Fruit fly (Drosophila melanogaster): ENCODE data around the gene CG14312.

Gene CG14312

DNA sequence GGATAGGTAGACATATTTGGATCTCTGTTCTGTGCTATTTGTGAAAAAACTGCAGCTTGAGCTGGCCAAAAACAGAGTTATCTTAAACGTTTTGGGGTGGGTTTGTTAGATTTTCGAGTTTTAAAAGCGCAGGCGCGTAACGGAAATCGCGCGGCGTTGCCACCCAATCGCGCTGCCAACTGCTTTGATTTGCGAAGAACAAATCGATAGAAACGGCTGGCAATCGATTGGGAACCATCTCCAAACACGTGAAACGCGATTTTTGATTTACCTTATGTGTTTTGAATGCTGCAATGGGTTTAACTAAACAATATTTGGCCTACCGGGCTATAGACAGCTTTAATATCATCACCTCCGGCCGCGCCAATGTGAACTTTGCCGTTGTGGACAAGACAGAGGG is at the start of gene CG14312, which contains the start of gene CG8064:
Gene CG14312 (minus strand): TSS at position 88 of the 400 bp plus-strand sequence.
Gene CG8064 (plus strand): TSS at position 220 of the 400 bp plus-strand sequence.
- no peak for TF ChIP-seq ttk (optimal IDR thresholded peaks at IDR 0.05)
- no peak for TF ChIP-seq insv (optimal IDR thresholded peaks at IDR 0.05)
- no peak for TF ChIP-seq h (optimal IDR thresholded peaks at IDR 0.05)
- TF ChIP-seq Sin3A (optimal IDR thresholded peaks at IDR 0.05), result no peak
- TF ChIP-seq Myc (optimal IDR thresholded peaks at IDR 0.05), result no peak
- no peak for TF ChIP-seq psq (optimal IDR thresholded peaks at IDR 0.05)

DNA sequence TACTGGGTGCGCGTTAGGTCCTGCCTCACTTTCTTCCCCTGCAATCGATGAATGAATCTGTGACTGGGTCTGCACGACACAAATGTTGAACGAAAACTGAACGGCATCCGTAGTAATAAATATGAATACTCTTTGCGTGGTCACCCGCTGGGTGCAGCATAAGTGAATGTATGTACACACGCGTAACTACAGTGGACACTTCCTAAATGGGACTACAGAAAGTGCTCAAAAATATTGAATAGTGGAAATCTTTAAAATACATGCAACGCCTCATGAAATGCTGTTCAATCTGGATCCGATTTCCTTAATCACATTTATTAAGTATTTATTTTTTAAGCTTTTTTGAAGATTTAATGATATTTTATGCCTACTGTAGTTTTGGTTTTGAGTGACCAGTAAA is 45.5 kb upstream of the CG14312 start, which contains the start of gene naz:
Gene naz (minus strand): TSS at position 101 of the 400 bp plus-strand sequence.
- TF ChIP-seq h (optimal IDR thresholded peaks at IDR 0.05) (no peak), psq (optimal IDR thresholded peaks at IDR 0.05) (no peak), Sin3A (optimal IDR thresholded peaks at IDR 0.05) (no peak), Myc (optimal IDR thresholded peaks at IDR 0.05) (no peak), insv (optimal IDR thresholded peaks at IDR 0.05) (no peak), ttk (optimal IDR thresholded peaks at IDR 0.05) (no peak)

DNA sequence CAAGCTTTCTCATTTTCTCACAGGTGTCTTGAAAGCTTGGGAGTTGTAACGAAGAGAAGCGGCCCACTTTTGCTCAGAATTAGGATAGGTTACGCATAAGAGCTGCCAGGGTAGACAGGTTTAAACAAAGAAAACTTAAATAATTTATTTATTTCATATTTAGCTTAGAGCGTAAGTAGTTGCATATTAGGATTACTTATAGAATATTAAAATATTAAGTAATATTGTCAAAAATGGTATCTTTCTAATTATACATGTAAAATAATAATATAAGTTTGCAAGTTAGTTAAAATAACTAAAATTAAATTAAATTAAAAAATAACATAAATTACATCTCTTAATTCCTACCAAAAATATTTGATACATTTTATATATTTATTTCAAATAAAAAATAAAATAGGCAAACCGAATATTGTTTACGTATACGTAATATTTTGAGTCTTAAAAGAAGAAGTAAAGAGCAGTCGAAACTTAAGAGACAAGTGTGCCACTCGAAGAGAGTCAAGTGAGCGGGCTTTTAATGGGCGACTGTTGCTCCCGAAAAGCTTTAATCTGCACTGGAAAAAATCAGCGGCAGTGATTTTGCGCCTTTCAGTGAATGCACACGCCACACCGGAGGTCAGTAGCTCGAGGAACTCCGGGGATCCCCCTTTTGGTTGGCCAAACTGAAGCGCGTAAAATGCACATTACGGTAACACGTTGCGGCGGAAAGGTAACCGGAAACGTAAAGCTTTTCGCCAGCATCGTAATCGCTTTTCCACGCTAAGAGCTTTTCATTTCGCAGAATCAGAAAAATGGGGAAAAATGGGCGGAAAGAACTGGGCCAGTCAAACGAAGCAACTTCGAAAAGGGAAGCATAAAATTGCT is 31.7 kb upstream of the CG14312 start:
- TF ChIP-seq Myc (optimal IDR thresholded peaks at IDR 0.05), result no peak
- no peak for TF ChIP-seq Sin3A (optimal IDR thresholded peaks at IDR 0.05)
- no peak for TF ChIP-seq h (optimal IDR thresholded peaks at IDR 0.05)
- no peak for TF ChIP-seq ttk (optimal IDR thresholded peaks at IDR 0.05)
- TF ChIP-seq psq (optimal IDR thresholded peaks at IDR 0.05), result no peak
- no peak for TF ChIP-seq insv (optimal IDR thresholded peaks at IDR 0.05)

DNA sequence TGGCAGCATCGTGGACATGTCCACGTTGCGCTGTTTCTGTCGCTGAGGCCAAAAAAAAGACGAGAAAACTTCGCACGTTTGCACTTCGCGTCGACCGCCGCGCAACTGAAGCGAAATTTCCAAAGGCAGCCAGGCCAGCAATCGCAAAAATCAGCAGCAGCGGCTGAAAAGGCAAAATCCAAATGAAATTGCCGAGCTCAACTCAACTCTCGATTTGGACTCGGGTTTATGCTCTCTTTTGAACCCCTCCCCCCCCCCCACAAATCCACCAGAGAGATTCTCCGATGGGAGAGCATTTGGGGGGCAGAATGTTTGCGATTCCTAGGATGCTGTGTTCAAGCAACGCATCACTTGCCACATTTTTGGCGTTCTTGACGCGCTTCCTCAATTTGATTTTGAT is 31.0 kb upstream of the CG14312 start, which contains the start of gene PKD:
Gene PKD (minus strand): TSS at position 88 of the 400 bp plus-strand sequence.
- no peak for TF ChIP-seq ttk (optimal IDR thresholded peaks at IDR 0.05)
- TF ChIP-seq insv (optimal IDR thresholded peaks at IDR 0.05), result no peak
- TF ChIP-seq h (optimal IDR thresholded peaks at IDR 0.05), result no peak
- TF ChIP-seq Sin3A (optimal IDR thresholded peaks at IDR 0.05), result no peak
- TF ChIP-seq Myc (optimal IDR thresholded peaks at IDR 0.05), result no peak

DNA sequence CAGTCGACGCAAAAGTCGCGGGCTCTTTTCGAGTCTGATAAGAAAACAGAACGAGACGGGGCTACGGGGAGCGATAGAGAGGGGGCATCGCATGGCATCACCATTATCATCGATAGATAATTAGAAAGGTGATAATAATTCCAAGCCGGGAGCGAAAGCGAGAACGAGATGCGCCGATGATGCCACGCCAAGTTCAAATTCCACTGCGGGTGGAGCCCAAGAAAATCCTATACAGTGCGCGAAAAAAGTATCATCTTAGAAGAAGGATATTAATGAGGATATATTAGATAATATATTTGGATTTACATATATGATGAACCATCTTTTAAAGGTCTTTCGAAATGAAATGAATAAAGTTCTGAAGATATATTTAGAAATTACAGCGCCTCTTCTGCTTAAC is 29.4 kb upstream of the CG14312 start:
- TF ChIP-seq insv (optimal IDR thresholded peaks at IDR 0.05), result no peak
- TF ChIP-seq Sin3A (optimal IDR thresholded peaks at IDR 0.05), result no peak
- no peak for TF ChIP-seq psq (optimal IDR thresholded peaks at IDR 0.05)
- no peak for TF ChIP-seq ttk (optimal IDR thresholded peaks at IDR 0.05)
- TF ChIP-seq h (optimal IDR thresholded peaks at IDR 0.05), result no peak
- no peak for TF ChIP-seq Myc (optimal IDR thresholded peaks at IDR 0.05)

DNA sequence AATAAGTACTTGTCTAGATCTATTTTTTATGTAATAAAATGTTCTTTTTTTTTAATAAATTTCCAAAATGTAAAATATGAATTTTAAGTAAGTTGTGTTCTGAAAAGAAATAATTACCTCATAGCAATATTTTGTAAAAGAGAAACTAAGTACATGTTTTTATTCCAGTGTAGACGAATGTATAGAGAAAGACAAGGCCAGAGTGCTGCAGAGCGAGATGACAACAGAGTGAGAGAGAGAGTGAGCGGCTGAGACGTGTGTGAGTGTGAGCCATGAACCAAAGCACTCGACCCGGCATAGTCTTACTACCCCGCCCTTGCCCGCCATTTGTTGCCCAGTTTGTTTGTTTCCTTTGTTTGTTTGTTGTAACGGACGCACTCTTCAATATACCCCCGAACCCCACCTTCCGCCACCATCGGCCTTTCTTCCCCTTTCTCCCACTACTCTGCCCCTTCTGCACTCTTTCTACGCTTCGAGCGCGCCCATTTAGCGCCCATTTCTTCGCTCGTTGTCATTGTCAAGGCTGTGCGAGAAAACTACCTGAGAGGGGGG is 28.1 kb upstream of the CG14312 start:
- TF ChIP-seq h (optimal IDR thresholded peaks at IDR 0.05), result no peak
- TF ChIP-seq ttk (optimal IDR thresholded peaks at IDR 0.05), result no peak
- no peak for TF ChIP-seq Myc (optimal IDR thresholded peaks at IDR 0.05)

DNA sequence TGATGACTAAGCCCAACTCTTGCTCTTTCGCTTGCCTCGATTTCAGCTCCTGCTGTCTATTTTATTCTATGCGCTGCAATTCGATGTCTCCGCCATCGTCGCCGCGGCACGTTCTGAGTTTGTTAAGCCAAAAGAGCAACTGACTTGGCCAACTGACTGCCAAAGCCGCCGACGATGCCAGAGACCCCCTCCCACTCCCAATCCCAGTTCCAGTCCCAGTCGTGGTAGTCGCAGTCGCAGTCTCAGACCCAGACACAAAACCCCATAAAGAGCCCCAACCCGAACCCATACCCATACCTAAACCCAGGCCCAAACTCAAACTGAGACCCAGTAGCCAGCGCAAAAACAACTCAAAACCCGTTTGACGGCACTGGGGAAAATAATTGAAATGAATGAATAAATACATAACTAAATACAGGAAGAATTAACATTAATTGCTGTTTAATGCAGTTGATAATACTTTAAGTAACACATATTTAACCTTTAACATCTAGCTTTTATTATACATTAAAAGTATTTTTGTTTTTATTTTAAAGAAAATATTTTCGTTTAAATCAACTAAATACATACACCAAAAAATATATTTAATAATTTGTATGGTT is 27.5 kb upstream of the CG14312 start:
- TF ChIP-seq insv (optimal IDR thresholded peaks at IDR 0.05) (no peak), psq (optimal IDR thresholded peaks at IDR 0.05) (no peak), Sin3A (optimal IDR thresholded peaks at IDR 0.05) (no peak), ttk (optimal IDR thresholded peaks at IDR 0.05) (no peak), h (optimal IDR thresholded peaks at IDR 0.05) (no peak), Myc (optimal IDR thresholded peaks at IDR 0.05) (no peak)

DNA sequence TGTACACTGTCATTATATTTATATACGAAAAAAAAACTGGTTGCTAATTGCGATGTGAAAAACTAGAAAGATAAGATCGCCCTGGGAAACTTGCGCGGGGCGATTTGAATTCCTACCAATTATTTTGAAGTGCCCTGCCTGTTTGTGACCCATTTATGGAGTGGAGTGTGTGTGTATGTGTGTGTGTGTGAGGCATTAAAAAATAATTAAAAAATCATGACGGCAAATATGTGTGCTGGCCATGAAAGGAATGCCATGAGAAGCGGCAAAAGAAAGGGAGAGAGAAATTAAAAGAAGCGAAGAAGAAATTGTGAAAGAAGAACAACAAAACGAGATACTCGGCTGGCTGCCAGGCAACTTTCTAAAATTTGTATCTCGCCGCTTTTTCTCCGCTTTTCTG is 26.6 kb upstream of the CG14312 start:
- TF ChIP-seq Sin3A (optimal IDR thresholded peaks at IDR 0.05) (no peak), Myc (optimal IDR thresholded peaks at IDR 0.05) (no peak), h (optimal IDR thresholded peaks at IDR 0.05) (no peak), psq (optimal IDR thresholded peaks at IDR 0.05) (no peak), ttk (optimal IDR thresholded peaks at IDR 0.05) (no peak), insv (optimal IDR thresholded peaks at IDR 0.05) (no peak)

DNA sequence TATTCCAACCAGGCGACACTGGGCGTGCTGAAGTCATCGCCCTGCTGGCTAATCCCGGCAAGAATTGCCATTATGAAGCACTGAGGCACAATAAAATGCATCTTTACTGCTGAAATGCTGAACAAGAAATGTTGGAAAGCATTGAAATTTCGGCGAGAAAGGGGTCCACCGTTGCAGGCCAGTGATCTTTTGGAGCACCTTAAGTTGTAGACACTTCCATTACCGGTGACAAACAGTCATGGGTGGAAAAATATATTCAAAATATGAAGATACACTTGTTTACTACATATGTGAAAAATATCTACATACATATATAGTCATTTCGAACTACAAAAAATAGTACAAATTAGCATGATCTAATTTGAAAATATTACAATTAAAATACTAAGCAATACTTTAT is 19.4 kb upstream of the CG14312 start, which contains the start of gene CG7126:
Gene CG7126 (minus strand): TSS at position 101 of the 400 bp plus-strand sequence.
- TF ChIP-seq Sin3A (optimal IDR thresholded peaks at IDR 0.05) (no peak), Myc (optimal IDR thresholded peaks at IDR 0.05) (no peak), ttk (optimal IDR thresholded peaks at IDR 0.05) (no peak), psq (optimal IDR thresholded peaks at IDR 0.05) (no peak), insv (optimal IDR thresholded peaks at IDR 0.05) (no peak), h (optimal IDR thresholded peaks at IDR 0.05) (no peak)

DNA sequence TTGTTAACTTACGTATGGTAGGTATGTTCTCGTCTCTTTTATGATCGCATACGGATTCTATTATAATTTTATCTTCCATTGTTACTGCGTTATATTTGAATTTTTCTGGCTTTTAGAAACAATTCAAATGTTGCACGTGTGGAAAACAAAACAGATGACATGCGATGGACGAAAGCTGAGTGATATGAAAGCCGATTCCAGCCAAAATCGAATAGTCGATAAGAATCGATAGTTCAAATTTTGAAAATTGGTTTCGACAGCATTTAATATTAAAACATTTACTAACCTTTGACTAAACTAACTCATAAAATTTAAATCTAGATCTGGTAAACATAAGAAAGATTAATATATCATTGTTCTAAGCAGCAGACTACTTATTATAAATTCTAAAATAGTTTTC is 18.2 kb upstream of the CG14312 start, which contains the start of gene Polr1E:
Gene Polr1E (minus strand): TSS at position 160 of the 400 bp plus-strand sequence.
- TF ChIP-seq ttk (optimal IDR thresholded peaks at IDR 0.05), result no peak
- TF ChIP-seq psq (optimal IDR thresholded peaks at IDR 0.05), result no peak
- no peak for TF ChIP-seq Myc (optimal IDR thresholded peaks at IDR 0.05)
- TF ChIP-seq h (optimal IDR thresholded peaks at IDR 0.05), result no peak
- TF ChIP-seq insv (optimal IDR thresholded peaks at IDR 0.05), result no peak
- no peak for TF ChIP-seq Sin3A (optimal IDR thresholded peaks at IDR 0.05)

DNA sequence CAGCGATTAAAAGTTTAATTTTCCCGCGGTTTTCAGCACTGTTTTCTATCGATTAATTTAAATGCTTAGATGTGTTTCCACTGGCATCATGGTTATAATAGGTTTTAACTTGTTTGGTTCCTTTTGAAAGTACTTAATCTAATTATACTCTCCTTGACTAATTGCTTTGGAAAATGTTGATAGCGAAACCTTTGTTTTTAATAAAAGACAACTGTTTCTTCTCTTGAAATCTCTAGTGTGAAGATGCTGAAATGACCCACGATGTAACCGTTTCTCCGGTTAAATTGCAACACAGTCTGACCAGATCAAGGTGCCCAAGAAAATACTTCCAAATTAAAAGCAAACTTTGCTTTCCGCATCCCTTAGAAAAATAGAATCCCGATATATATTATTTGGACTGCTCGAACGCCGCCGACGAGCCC is 15.6 kb upstream of the CG14312 start, which contains the start of gene Dlc90F:
Gene Dlc90F (plus strand): TSS at position 330 of the 422 bp plus-strand sequence.
- TF ChIP-seq ttk (optimal IDR thresholded peaks at IDR 0.05), result no peak
- TF ChIP-seq psq (optimal IDR thresholded peaks at IDR 0.05), result no peak
- TF ChIP-seq h (optimal IDR thresholded peaks at IDR 0.05), result no peak
- TF ChIP-seq insv (optimal IDR thresholded peaks at IDR 0.05), result no peak
- no peak for TF ChIP-seq Myc (optimal IDR thresholded peaks at IDR 0.05)
- no peak for TF ChIP-seq Sin3A (optimal IDR thresholded peaks at IDR 0.05)
